Worm (Caenorhabditis elegans) whole organism, L1 larva: ENCODE results near the gene C10A4.9.

ENCODE experiments used
- C04F5.9 ChIP-seq: sonication (generic microtip); optimal IDR thresholded peaks from 2 replicates; lab custom pipeline; 2016; ENCODE audit warnings: missing genetic modification characterization, missing compliant biosample characterization
- C16A3.4 ChIP-seq: fragments of 150-350 bp; optimal IDR thresholded peaks from 2 replicates; lab custom pipeline; 2014; ENCODE audit warnings: missing biosample characterization, missing genetic modification characterization
- C34B4.2 ChIP-seq: sonication (generic microtip); optimal IDR thresholded peaks from 2 replicates; lab custom pipeline; 2017; ENCODE audit warnings: mild to moderate bottlenecking, missing genetic modification characterization, missing compliant biosample characterization
- F16B12.6 ChIP-seq: fragments of 150-350 bp; optimal IDR thresholded peaks from 2 replicates; lab custom pipeline; 2014; ENCODE audit warnings: missing biosample characterization, missing genetic modification characterization
- Y116A8C.19 ChIP-seq: sonication (generic microtip); optimal IDR thresholded peaks from 2 replicates; lab custom pipeline; 2016; ENCODE audit warnings: missing compliant biosample characterization, missing genetic modification characterization, borderline replicate concordance
- aha-1 ChIP-seq: fragments of 150-350 bp; optimal IDR thresholded peaks from 2 replicates; lab custom pipeline; 2014; ENCODE audit warnings: missing biosample characterization, missing genetic modification characterization
- aly-2 ChIP-seq: fragments of 150-350 bp; optimal IDR thresholded peaks from 2 replicates; lab custom pipeline; 2014; ENCODE audit warnings: missing biosample characterization, missing genetic modification characterization
- ama-1 ChIP-seq: fragments of 150-350 bp; optimal IDR thresholded peaks from 2 replicates; lab custom pipeline; 2014
- ceh-90 ChIP-seq: sonication (generic microtip); optimal IDR thresholded peaks from 2 replicates; lab custom pipeline; 2016; ENCODE audit warnings: missing genetic modification characterization, missing compliant biosample characterization
- efl-3 ChIP-seq: fragments of 200-800 bp; sonication (Bioruptor generic); optimal IDR thresholded peaks from 2 replicates; lab custom pipeline; 2018; ENCODE audit warnings: mild to moderate bottlenecking, missing genetic modification characterization, missing compliant biosample characterization
- egl-13 ChIP-seq: sonication (generic microtip); optimal IDR thresholded peaks from 2 replicates; lab custom pipeline; 2016; ENCODE audit warnings: missing genotype, missing genetic modification reagents, missing genetic modification characterization, missing compliant biosample characterization
- egl-27 ChIP-seq, 2 experiments: fragments of 150-350 bp in 1 of 2; sonication (generic microtip); optimal IDR thresholded peaks; 3 replicates each; lab custom pipeline; 2017 to 2018; ENCODE audit warnings: missing biosample characterization in 2 of 2, missing genetic modification characterization in 2 of 2, missing genetic modification reagents in 2 of 2
- elt-2 ChIP-seq: sonication (generic microtip); optimal IDR thresholded peaks from 2 replicates; lab custom pipeline; 2016; ENCODE audit warnings: missing genetic modification characterization, mild to moderate bottlenecking, inconsistent platforms, missing compliant biosample characterization, missing genetic modification reagents
- elt-3 ChIP-seq, 6 experiments: fragments of 150-350 bp in 1 of 6; sonication (generic microtip); optimal IDR thresholded peaks; 2 replicates each; lab custom pipeline; 2017 to 2018; ENCODE audit warnings: missing biosample characterization in 6 of 6, missing genetic modification characterization in 6 of 6, inconsistent platforms in 1 of 6
- ets-5 ChIP-seq: fragments of 200-800 bp; sonication (Bioruptor generic); IDR thresholded peaks from 2 replicates; pipeline ENCODE4 v1.3.6; 2022; ENCODE audit warnings: missing genetic modification characterization, missing compliant biosample characterization
- fos-1 ChIP-seq: fragments of 150-350 bp; optimal IDR thresholded peaks from 2 replicates; lab custom pipeline; 2014; ENCODE audit warnings: missing biosample characterization, missing genetic modification characterization
- hpl-2 ChIP-seq: fragments of 150-350 bp; optimal IDR thresholded peaks from 2 replicates; lab custom pipeline; 2014; ENCODE audit warnings: missing biosample characterization, missing genetic modification reagents, missing genetic modification characterization
- isw-1 ChIP-seq: fragments of 200-800 bp; sonication (Bioruptor generic); IDR thresholded peaks from 2 replicates; pipeline ENCODE4 v1.3.6; 2022; ENCODE audit warnings: missing genetic modification characterization, missing compliant biosample characterization
- jun-1 ChIP-seq: fragments of 150-350 bp; optimal IDR thresholded peaks from 2 replicates; lab custom pipeline; 2014; ENCODE audit warnings: missing biosample characterization, missing genetic modification reagents, missing genetic modification characterization
- lin-15B ChIP-seq: fragments of 150-350 bp; sonication (generic microtip); optimal IDR thresholded peaks from 3 replicates; lab custom pipeline; 2014; ENCODE audit warnings: missing biosample characterization, missing genetic modification characterization
- lin-35 ChIP-seq, 2 experiments: fragments of 150-350 bp; optimal IDR thresholded peaks; 2 replicates each; lab custom pipeline; 2014; ENCODE audit warnings: missing biosample characterization in 2 of 2, missing genetic modification characterization in 2 of 2, missing genetic modification reagents in 2 of 2
- mef-2 ChIP-seq: fragments of 150-350 bp; optimal IDR thresholded peaks from 2 replicates; lab custom pipeline; 2014; ENCODE audit warnings: missing biosample characterization, missing genetic modification characterization
- nhr-11 ChIP-seq: fragments of 150-350 bp; optimal IDR thresholded peaks from 2 replicates; lab custom pipeline; 2014; ENCODE audit warnings: missing biosample characterization, missing genetic modification characterization
- nhr-47 ChIP-seq: sonication (generic microtip); optimal IDR thresholded peaks from 2 replicates; lab custom pipeline; 2016; ENCODE audit warnings: mild to moderate bottlenecking, missing genetic modification characterization, moderate library complexity, missing compliant biosample characterization
- nhr-76 ChIP-seq: sonication (generic microtip); optimal IDR thresholded peaks from 2 replicates; lab custom pipeline; 2017; ENCODE audit warnings: missing biosample characterization, missing genetic modification characterization
- nhr-77 ChIP-seq: fragments of 150-350 bp; optimal IDR thresholded peaks from 2 replicates; lab custom pipeline; 2014; ENCODE audit warnings: missing biosample characterization, missing genetic modification characterization
- nhr-84 ChIP-seq: sonication (generic microtip); optimal IDR thresholded peaks from 2 replicates; lab custom pipeline; 2017; ENCODE audit warnings: missing biosample characterization, missing genetic modification characterization
- nhr-90 ChIP-seq: sonication (generic microtip); optimal IDR thresholded peaks from 2 replicates; lab custom pipeline; 2016; ENCODE audit warnings: mild to moderate bottlenecking, missing genetic modification characterization, missing compliant biosample characterization; ENCODE audit not compliant: poor library complexity
- pqm-1 ChIP-seq: sonication (generic microtip); optimal IDR thresholded peaks from 3 replicates; lab custom pipeline; 2017; ENCODE audit warnings: missing biosample characterization, missing genetic modification characterization
- snu-23 ChIP-seq: sonication (generic microtip); optimal IDR thresholded peaks from 2 replicates; lab custom pipeline; 2016; ENCODE audit warnings: missing genetic modification characterization, missing compliant biosample characterization
- sup-37 ChIP-seq: fragments of 200-800 bp; sonication (Bioruptor generic); optimal IDR thresholded peaks from 2 replicates; lab custom pipeline; 2018; ENCODE audit warnings: mild to moderate bottlenecking, missing genetic modification characterization, missing compliant biosample characterization
- swsn-7 ChIP-seq: sonication (generic microtip); optimal IDR thresholded peaks from 2 replicates; lab custom pipeline; 2016; ENCODE audit warnings: missing genetic modification characterization, missing compliant biosample characterization
- unc-130 ChIP-seq: fragments of 150-350 bp; optimal IDR thresholded peaks from 2 replicates; lab custom pipeline; 2017; ENCODE audit warnings: missing biosample characterization, missing genetic modification characterization, inconsistent platforms
- unc-62 ChIP-seq: fragments of 150-350 bp; optimal IDR thresholded peaks from 2 replicates; lab custom pipeline; 2014; ENCODE audit warnings: missing biosample characterization, missing genetic modification reagents, missing genetic modification characterization
- vab-15 ChIP-seq: sonication (generic microtip); optimal IDR thresholded peaks from 2 replicates; lab custom pipeline; 2017; ENCODE audit warnings: missing genotype, mild to moderate bottlenecking, missing genetic modification characterization, missing compliant biosample characterization
- xbp-1 ChIP-seq: sonication (generic microtip); optimal IDR thresholded peaks from 2 replicates; lab custom pipeline; 2016; ENCODE audit warnings: missing genetic modification characterization, missing compliant biosample characterization
- zip-4 ChIP-seq: fragments of 200-800 bp; sonication (Bioruptor generic); optimal IDR thresholded peaks from 2 replicates; lab custom pipeline; 2018; ENCODE audit warnings: mild to moderate bottlenecking, missing genetic modification characterization, moderate library complexity, missing compliant biosample characterization
- ztf-11 ChIP-seq, 2 experiments: sonication (generic microtip); optimal IDR thresholded peaks; 2 replicates each; lab custom pipeline; 2016 to 2017; ENCODE audit warnings: missing genetic modification characterization in 2 of 2, missing biosample characterization in 1 of 2, missing compliant biosample characterization in 1 of 2

The C10A4.9 gene

DNA sequence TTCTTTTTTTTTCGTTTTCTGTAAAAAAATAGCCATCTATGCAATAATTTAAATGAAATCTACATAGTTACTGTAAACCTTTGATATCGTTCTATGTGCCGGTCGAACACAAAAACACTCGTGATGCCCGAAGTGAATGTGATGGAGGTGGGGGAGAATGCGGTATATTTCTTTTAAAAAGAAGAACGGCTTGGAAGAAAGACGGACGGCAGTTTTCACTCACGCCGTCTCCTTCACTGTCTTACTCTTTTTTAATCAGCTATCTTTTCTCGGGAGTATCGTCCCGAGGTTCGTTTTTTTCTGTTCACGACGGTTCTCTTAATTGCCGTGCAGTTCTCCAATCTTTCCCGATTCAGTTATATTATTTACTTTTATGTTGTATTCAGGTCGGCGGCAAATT lies 22.1 kb upstream of the C10A4.9 start, which contains the start of gene C10A4.10:
Gene C10A4.10 (plus strand): TSS at position 301 of the 400 bp plus-strand sequence.
- TF ChIP-seq ets-5 (GFP tag; lab: Robert Waterston, UW) (no peak), egl-27 (tag; optimal IDR thresholded peaks at IDR 0.05; lab: Kevin White, UChicago) (no peak), fos-1 (tag; lab: Kevin White, UChicago) (no peak), nhr-84 (no peak), hpl-2 (GFP tag; lab: Kevin White, UChicago) (no peak), nhr-76 (tag; lab: Kevin White, UChicago) (no peak), egl-13 (tag; lab: Kevin White, UChicago) (no peak), ztf-11 (tag; optimal IDR thresholded peaks at IDR 0.05; lab: Kevin White, UChicago) (no peak), zip-4 (no peak), nhr-77 (tag; lab: Kevin White, UChicago) (no peak), mef-2 (tag; lab: Kevin White, UChicago) (no peak), elt-3 (tag; optimal IDR thresholded peaks at IDR 0.05; lab: Kevin White, UChicago) (no peak), aha-1 (tag; lab: Kevin White, UChicago) (no peak), ama-1 (lab: Kevin White, UChicago) (no peak)

DNA sequence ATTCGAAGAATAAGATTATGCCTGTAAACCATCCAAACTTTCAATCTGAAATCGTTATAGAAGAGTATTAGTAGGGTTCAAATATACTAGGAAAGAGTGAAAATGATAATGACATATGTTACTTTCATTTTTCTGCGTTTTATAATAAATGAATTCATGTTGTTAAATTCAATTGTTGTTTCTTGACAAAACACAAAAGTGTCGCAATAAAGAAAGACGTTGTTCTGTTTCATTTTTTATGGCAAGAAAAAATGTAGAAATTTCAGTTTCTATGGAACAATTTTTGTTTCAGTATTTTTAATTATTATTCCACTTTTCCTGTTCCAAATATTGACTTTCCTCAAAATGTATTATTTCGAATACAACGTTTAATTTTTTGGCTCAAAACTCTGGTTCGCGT lies 19.9 kb upstream of the C10A4.9 start, which contains the start of gene C10A4.4:
Gene C10A4.4 (plus strand): TSS at position 301 of the 400 bp plus-strand sequence.
- no peak for TF ChIP-seq isw-1 (GFP tag; lab: Robert Waterston, UW)
- TF ChIP-seq unc-62 (GFP tag; lab: Kevin White, UChicago), result no peak
- TF ChIP-seq xbp-1 (tag; lab: Kevin White, UChicago), result no peak
- TF ChIP-seq elt-2 (tag; lab: Kevin White, UChicago), result no peak
- TF ChIP-seq C04F5.9 (tag; lab: Kevin White, UChicago), result no peak
- TF ChIP-seq F16B12.6 (tag; lab: Kevin White, UChicago), result no peak
- TF ChIP-seq ztf-11 (tag; optimal IDR thresholded peaks at IDR 0.05; lab: Kevin White, UChicago), result no peak
- no peak for TF ChIP-seq pqm-1
- TF ChIP-seq nhr-11, result no peak
- no peak for TF ChIP-seq snu-23 (GFP tag; lab: Kevin White, UChicago)
- TF ChIP-seq nhr-47, result no peak
- TF ChIP-seq efl-3 (GFP tag; lab: Kevin White, UChicago), result no peak
- no peak for TF ChIP-seq Y116A8C.19 (tag; lab: Kevin White, UChicago)
- TF ChIP-seq C16A3.4 (tag; lab: Kevin White, UChicago), result no peak
- TF ChIP-seq unc-130 (tag; lab: Kevin White, UChicago), result no peak
- no peak for TF ChIP-seq ceh-90 (tag; lab: Kevin White, UChicago)
- no peak for TF ChIP-seq nhr-77 (tag; lab: Kevin White, UChicago)
- TF ChIP-seq, all 84 proteins: peak for 0

DNA sequence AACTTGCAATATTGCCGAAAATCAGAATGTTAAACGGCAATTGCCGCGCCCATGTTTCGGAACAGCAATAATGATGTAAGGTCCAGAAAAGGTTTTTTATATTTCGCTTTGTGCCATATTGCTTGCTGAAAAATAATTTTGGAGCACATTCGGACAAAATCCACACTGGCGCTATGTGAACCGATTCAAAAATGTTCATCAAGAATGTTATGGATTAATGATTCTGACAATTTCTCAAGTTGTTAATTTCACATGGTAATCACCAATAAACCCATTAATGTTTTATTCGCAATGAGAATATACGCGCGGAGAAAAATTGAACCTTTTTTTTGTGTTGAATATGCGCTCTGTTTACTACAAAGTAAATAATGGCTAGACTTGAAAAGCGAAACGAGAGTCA lies 16.1 kb upstream of the C10A4.9 start:
- no peak for TF ChIP-seq unc-130 (tag; lab: Kevin White, UChicago)
- TF ChIP-seq C34B4.2, result no peak
- no peak for TF ChIP-seq aly-2 (tag; lab: Kevin White, UChicago)
- TF ChIP-seq swsn-7, result no peak
- no peak for TF ChIP-seq sup-37
- no peak for TF ChIP-seq jun-1 (tag; lab: Kevin White, UChicago)
- TF ChIP-seq nhr-90 (tag; lab: Kevin White, UChicago), result no peak
- TF ChIP-seq ama-1 (lab: Kevin White, UChicago), result no peak
- TF ChIP-seq lin-15B (tag; lab: Kevin White, UChicago), result no peak
- TF ChIP-seq lin-35 (GFP tag; optimal IDR thresholded peaks at IDR 0.05; lab: Kevin White, UChicago), result no peak
- TF ChIP-seq vab-15 (tag; lab: Kevin White, UChicago), result no peak
- TF ChIP-seq xbp-1 (tag; lab: Kevin White, UChicago), result no peak
- no peak for TF ChIP-seq isw-1 (GFP tag; lab: Robert Waterston, UW)
- TF ChIP-seq, all 84 proteins: peak for 0
